Worm (Caenorhabditis elegans): ENCODE results near the gene Y82E9BL.6.

The Y82E9BL.6 gene

ce11 chrIII:1342919-1343419 lies 2.6 kb downstream of the Y82E9BL.6 start, which contains the start of gene fbxa-27:
TSS of gene fbxa-27 (plus strand) at chrIII:1342969.
- no peak for TF ChIP-seq drap-1 (GFP tag; optimal IDR thresholded peaks at IDR 0.05)
- TF ChIP-seq ces-1 (GFP tag; optimal IDR thresholded peaks at IDR 0.05): no peak
- TF ChIP-seq hlh-1 (tag; optimal IDR thresholded peaks at IDR 0.05): no peak
- TF ChIP-seq nhr-28 (tag; optimal IDR thresholded peaks at IDR 0.05): no peak
- no peak for TF ChIP-seq mep-1 (tag; optimal IDR thresholded peaks at IDR 0.05)
- TF ChIP-seq mab-5 (tag; optimal IDR thresholded peaks at IDR 0.05): no peak
- TF ChIP-seq lin-32 (GFP tag; optimal IDR thresholded peaks at IDR 0.05): no peak
- no peak for TF ChIP-seq nhr-2 (tag; optimal IDR thresholded peaks at IDR 0.05)
- TF ChIP-seq cnd-1 (tag; optimal IDR thresholded peaks at IDR 0.05): no peak
- no peak for TF ChIP-seq unc-120 (tag; optimal IDR thresholded peaks at IDR 0.05; ENCODE audit: poor library complexity, severe bottlenecking)
- TF ChIP-seq ceh-43 (GFP tag; optimal IDR thresholded peaks at IDR 0.05): no peak
- no peak for TF ChIP-seq nhr-76 (tag; optimal IDR thresholded peaks at IDR 0.05)
- no peak for TF ChIP-seq unc-39 (tag; optimal IDR thresholded peaks at IDR 0.05)
- no peak for TF ChIP-seq unc-62 (GFP tag; optimal IDR thresholded peaks at IDR 0.05)
- TF ChIP-seq mls-2 (tag; optimal IDR thresholded peaks at IDR 0.05): no peak
- no peak for TF ChIP-seq bed-3 (GFP tag; optimal IDR thresholded peaks at IDR 0.05)
- TF ChIP-seq sptf-1 (tag; optimal IDR thresholded peaks at IDR 0.05): no peak
- no peak for TF ChIP-seq zip-8 (tag; optimal IDR thresholded peaks at IDR 0.05)
- no peak for TF ChIP-seq nhr-237 (tag; optimal IDR thresholded peaks at IDR 0.05)
- TF ChIP-seq ztf-11 (tag; optimal IDR thresholded peaks at IDR 0.05): no peak

- no peak for TF ChIP-seq lsy-2 (tag; optimal IDR thresholded peaks at IDR 0.05)
- TF ChIP-seq nhr-76 (tag; optimal IDR thresholded peaks at IDR 0.05): no peak
- no peak for TF ChIP-seq tbx-8 (GFP tag; optimal IDR thresholded peaks at IDR 0.05)
- TF ChIP-seq ham-2 (GFP tag; optimal IDR thresholded peaks at IDR 0.05): no peak
- no peak for TF ChIP-seq ces-1 (GFP tag; optimal IDR thresholded peaks at IDR 0.05)
- no peak for TF ChIP-seq ceh-39 (tag; optimal IDR thresholded peaks at IDR 0.05)
- no peak for TF ChIP-seq nhr-237 (tag; optimal IDR thresholded peaks at IDR 0.05)
- TF ChIP-seq ztf-11 (tag; optimal IDR thresholded peaks at IDR 0.05): no peak
- no peak for TF ChIP-seq mls-2 (tag; optimal IDR thresholded peaks at IDR 0.05)
- TF ChIP-seq cnd-1 (tag; optimal IDR thresholded peaks at IDR 0.05): no peak
- no peak for TF ChIP-seq sem-2 (GFP tag; optimal IDR thresholded peaks at IDR 0.05)
- TF ChIP-seq unc-39 (tag; optimal IDR thresholded peaks at IDR 0.05): no peak
- no peak for TF ChIP-seq mep-1 (tag; optimal IDR thresholded peaks at IDR 0.05)
- no peak for TF ChIP-seq lin-32 (GFP tag; optimal IDR thresholded peaks at IDR 0.05)
- TF ChIP-seq elt-3 (tag; optimal IDR thresholded peaks at IDR 0.05): no peak
- no peak for TF ChIP-seq snpc-4 (tag; optimal IDR thresholded peaks at IDR 0.05)
Observed at ce11 chrIII:1342488-1342887, 3.1 kb downstream of the Y82E9BL.6 start, which contains the start of gene fbxa-26. TSS of gene fbxa-26 (minus strand) at chrIII:1342522.

ce11 chrIII:1340240-1340639 lies 5.4 kb downstream of the Y82E9BL.6 start, which contains the start of gene fbxa-5:
TSS of gene fbxa-5 (minus strand) at chrIII:1340340.
- TF ChIP-seq nhr-2 (tag; optimal IDR thresholded peaks at IDR 0.05) (no peak), lin-32 (GFP tag; optimal IDR thresholded peaks at IDR 0.05) (no peak), bed-3 (GFP tag; optimal IDR thresholded peaks at IDR 0.05) (no peak), mep-1 (tag; optimal IDR thresholded peaks at IDR 0.05) (no peak), unc-62 (GFP tag; optimal IDR thresholded peaks at IDR 0.05) (no peak), drap-1 (GFP tag; optimal IDR thresholded peaks at IDR 0.05) (no peak), ham-2 (GFP tag; optimal IDR thresholded peaks at IDR 0.05) (no peak), pha-4 (tag; optimal IDR thresholded peaks at IDR 0.05) (no peak)

ce11 chrIII:1331894-1332293 lies 13.7 kb downstream of the Y82E9BL.6 start, which contains the start of gene Y82E9BL.19:
TSS of gene Y82E9BL.19 (plus strand) at chrIII:1332016.
- TF ChIP-seq mab-5 (tag; optimal IDR thresholded peaks at IDR 0.05): no peak
- no peak for TF ChIP-seq ham-2 (GFP tag; optimal IDR thresholded peaks at IDR 0.05)
- no peak for TF ChIP-seq ceh-83 (GFP tag; optimal IDR thresholded peaks at IDR 0.05)
- no peak for TF ChIP-seq sptf-1 (tag; optimal IDR thresholded peaks at IDR 0.05)
- TF ChIP-seq unc-62 (GFP tag; optimal IDR thresholded peaks at IDR 0.05): no peak
- no peak for TF ChIP-seq nhr-2 (tag; optimal IDR thresholded peaks at IDR 0.05)
- TF ChIP-seq unc-39 (tag; optimal IDR thresholded peaks at IDR 0.05): no peak
- TF ChIP-seq flh-1 (GFP tag; optimal IDR thresholded peaks at IDR 0.05): no peak
- TF ChIP-seq sem-2 (GFP tag; optimal IDR thresholded peaks at IDR 0.05): no peak
- no peak for TF ChIP-seq cnd-1 (tag; optimal IDR thresholded peaks at IDR 0.05)
- TF ChIP-seq ztf-11 (tag; optimal IDR thresholded peaks at IDR 0.05): no peak
- TF ChIP-seq drap-1 (GFP tag; optimal IDR thresholded peaks at IDR 0.05): no peak
- TF ChIP-seq ces-1 (GFP tag; optimal IDR thresholded peaks at IDR 0.05): no peak
- TF ChIP-seq elt-3 (tag; optimal IDR thresholded peaks at IDR 0.05): no peak

ce11 chrIII:1326490-1326889 lies 19.1 kb downstream of the Y82E9BL.6 start, which contains the start of gene Y82E9BL.18:
TSS of gene Y82E9BL.18 (plus strand) at chrIII:1326790.
- TF ChIP-seq nhr-2 (tag; optimal IDR thresholded peaks at IDR 0.05) (no peak), lin-32 (GFP tag; optimal IDR thresholded peaks at IDR 0.05) (no peak), mls-2 (tag; optimal IDR thresholded peaks at IDR 0.05) (no peak), elt-3 (tag; optimal IDR thresholded peaks at IDR 0.05) (no peak), snpc-4 (tag; optimal IDR thresholded peaks at IDR 0.05) (no peak), lin-13 (tag; optimal IDR thresholded peaks at IDR 0.05) (no peak), drap-1 (GFP tag; optimal IDR thresholded peaks at IDR 0.05) (no peak), ceh-83 (GFP tag; optimal IDR thresholded peaks at IDR 0.05) (no peak), tbx-8 (GFP tag; optimal IDR thresholded peaks at IDR 0.05) (no peak), ces-1 (GFP tag; optimal IDR thresholded peaks at IDR 0.05) (no peak)

All from whole organism, mixed stage, embryonic.